Worm (Caenorhabditis elegans) whole organism, young adult: ENCODE results near the gene Y32B12C.1.

Experiments used
- T07F8.4 ChIP-seq: sonication (generic microtip); optimal IDR thresholded peaks from 2 replicates; lab custom pipeline; 2016; ENCODE audit warnings: mild to moderate bottlenecking, missing genetic modification characterization, moderate library complexity, missing compliant biosample characterization
- athp-1 ChIP-seq: sonication (generic microtip); optimal IDR thresholded peaks from 2 replicates; lab custom pipeline; 2017; ENCODE audit warnings: mild to moderate bottlenecking, missing genetic modification characterization, missing compliant biosample characterization
- pha-4 ChIP-seq: fragments of 150-350 bp; sonication (generic microtip); optimal IDR thresholded peaks from 2 replicates; lab custom pipeline; 2014; ENCODE audit warnings: missing biosample characterization, missing genetic modification reagents, missing genetic modification characterization
- rcor-1 ChIP-seq: fragments of 200-800 bp; sonication (Bioruptor generic); IDR thresholded peaks from 2 replicates; pipeline ENCODE4 v1.3.6; 2022; ENCODE audit warnings: missing genetic modification reagents, missing genetic modification characterization, missing compliant biosample characterization
- rpc-1 ChIP-seq, 2 experiments: fragments of 150-350 bp in 1 of 2; sonication (generic microtip) in 1 of 2; optimal IDR thresholded peaks; 2 replicates each; lab custom pipeline; 2014 to 2018; ENCODE audit warnings: missing biosample characterization in 1 of 2, missing genetic modification characterization in 1 of 2, missing genetic modification reagents in 1 of 2, missing genotype in 1 of 2
- tbx-9 ChIP-seq: sonication (generic microtip); optimal IDR thresholded peaks from 2 replicates; lab custom pipeline; 2016; ENCODE audit warnings: borderline replicate concordance, missing genetic modification characterization, inconsistent platforms, missing compliant biosample characterization
- unc-62 ChIP-seq: fragments of 150-350 bp; optimal IDR thresholded peaks from 2 replicates; lab custom pipeline; 2014; ENCODE audit warnings: missing biosample characterization, missing genetic modification reagents, missing genetic modification characterization

DNA sequence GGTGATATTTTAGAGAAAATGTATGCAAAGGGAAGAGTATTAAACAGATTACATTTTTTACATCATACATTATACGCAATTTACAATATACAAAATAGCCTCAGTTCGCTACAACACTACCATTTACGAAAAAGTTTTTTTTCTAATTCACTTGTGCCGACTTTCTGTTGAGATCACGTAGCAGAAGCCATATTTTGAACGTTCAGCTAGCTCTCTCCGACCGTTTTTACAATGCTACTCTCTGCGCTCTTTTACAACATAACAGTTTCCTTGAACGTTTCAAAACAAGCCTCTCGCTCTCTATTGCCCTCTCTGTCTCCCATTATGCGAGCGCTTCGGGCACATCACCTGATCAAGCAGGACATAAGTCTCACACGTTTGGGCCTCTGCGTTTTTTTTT, 3.3 kb upstream of the Y32B12C.1 start, which contains the start of gene T03E6.8:
- no peak for TF ChIP-seq tbx-9 (tag; lab: Kevin White, UChicago)
- no peak for TF ChIP-seq athp-1 (tag; lab: Kevin White, UChicago)
- no peak for TF ChIP-seq T07F8.4
- TF ChIP-seq unc-62, result no peak
- no peak for TF ChIP-seq rcor-1 (GFP tag; lab: Robert Waterston, UW)
- TF ChIP-seq rpc-1 (optimal IDR thresholded peaks at IDR 0.05; lab: Kevin White, UChicago), result no peak
- TF ChIP-seq rpc-1 (tag; optimal IDR thresholded peaks at IDR 0.05; lab: Kevin White, UChicago), result no peak
- no peak for TF ChIP-seq pha-4 (tag; lab: Kevin White, UChicago)
